Fruit fly (Drosophila melanogaster) whole organism, pupa: ENCODE measurements around the gene CG13850.

Experiments
- CG10348 ChIP-seq: fragments of 200-800 bp; sonication (Bioruptor generic); IDR thresholded peaks from 2 replicates; pipeline ENCODE4 v1.3.6; 2022; ENCODE audit warnings: missing biosample characterization, missing genetic modification characterization
- CG13204 ChIP-seq: fragments of 200-800 bp; sonication (Bioruptor generic); optimal IDR thresholded peaks from 2 replicates; lab custom pipeline; 2018; ENCODE audit warnings: missing biosample characterization, mild to moderate bottlenecking, missing genetic modification characterization, moderate library complexity
- CG14655 ChIP-seq: fragments of 200-800 bp; sonication (Bioruptor generic); optimal IDR thresholded peaks from 3 replicates; lab custom pipeline; 2017; ENCODE audit warnings: mild to moderate bottlenecking, missing biosample characterization, missing genetic modification reagents, missing genetic modification characterization
- CG17806 ChIP-seq: fragments of 200-800 bp; sonication (Bioruptor generic); optimal IDR thresholded peaks from 2 replicates; lab custom pipeline; 2018; ENCODE audit warnings: missing biosample characterization, mild to moderate bottlenecking, missing genetic modification characterization, moderate library complexity
- CG32121 ChIP-seq: fragments of 200-800 bp; sonication (Bioruptor generic); IDR thresholded peaks from 2 replicates; pipeline ENCODE4 v1.3.6; 2022; ENCODE audit warnings: missing biosample characterization, missing genetic modification characterization
- CG34367 ChIP-seq: fragments of 200-800 bp; sonication (Bioruptor generic); optimal IDR thresholded peaks from 2 replicates; lab custom pipeline; 2018; ENCODE audit warnings: missing biosample characterization, mild to moderate bottlenecking, missing genetic modification characterization
- EcR ChIP-seq: fragments of 200-800 bp; sonication (Bioruptor generic); optimal IDR thresholded peaks from 3 replicates; lab custom pipeline; 2019; ENCODE audit warnings: missing biosample characterization, missing genetic modification characterization, mild to moderate bottlenecking, moderate library complexity, missing genetic modification reagents
- Pif1A ChIP-seq: fragments of 200-800 bp; sonication (Bioruptor generic); optimal IDR thresholded peaks from 3 replicates; lab custom pipeline; 2016; ENCODE audit warnings: missing biosample characterization, missing genetic modification characterization
- gl ChIP-seq: fragments of 200-800 bp; sonication (Bioruptor generic); optimal IDR thresholded peaks from 2 replicates; lab custom pipeline; 2018; ENCODE audit warnings: missing biosample characterization, mild to moderate bottlenecking, missing genetic modification characterization
- rn ChIP-seq: fragments of 200-800 bp; sonication (Bioruptor generic); IDR thresholded peaks from 2 replicates; pipeline ENCODE4 v1.3.6; 2022; ENCODE audit warnings: missing biosample characterization, missing genetic modification characterization

DNA sequence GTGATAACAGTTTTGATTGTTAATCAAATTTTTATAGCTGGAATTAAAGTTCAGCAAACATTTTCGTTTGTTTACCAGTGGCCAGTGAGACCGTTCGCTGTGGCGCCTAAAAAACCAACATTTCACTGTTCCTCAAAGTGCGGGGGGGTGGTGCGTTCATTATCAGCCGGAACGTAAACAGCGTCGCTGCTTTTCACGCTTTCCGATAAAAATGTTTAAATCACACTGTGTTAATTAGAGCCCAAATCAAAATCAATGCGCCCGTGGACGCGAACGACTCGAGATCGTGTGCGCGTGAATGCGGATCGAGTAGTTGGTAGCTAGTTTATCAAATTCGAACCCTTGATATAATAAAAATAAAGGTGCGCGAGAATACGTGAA is 37.1 kb upstream of the CG13850 start, which contains the start of gene CG34376:
- peak; percentile 66 for TF ChIP-seq CG32121 (GFP tag; lab: Robert Waterston, UW)
- no peak for TF ChIP-seq EcR (GFP tag; lab: Kevin White, UChicago)
- no peak for TF ChIP-seq CG10348
- TF ChIP-seq CG17806 (tag; lab: Kevin White, UChicago) = no peak
- TF ChIP-seq gl (tag; lab: Kevin White, UChicago) = no peak
- TF ChIP-seq CG13204 (GFP tag; lab: Kevin White, UChicago) = no peak
- peak; percentile 17; the same call in 1 of the 2 replicates for TF ChIP-seq rn
- TF ChIP-seq Pif1A (GFP tag; lab: Kevin White, UChicago) = no peak
- no peak for TF ChIP-seq CG34367
- TF ChIP-seq CG14655 (GFP tag; lab: Kevin White, UChicago) = no peak
